Fruit fly (Drosophila melanogaster) whole organism, larva: ENCODE measurements around the gene Arfip.
A peak's percentile ranks its signal among the peaks of the same experiment; 100 is the strongest.

Experiments
- noc ChIP-seq: fragments of 200-800 bp; sonication (Bioruptor generic); optimal IDR thresholded peaks from 3 replicates; lab custom pipeline; 2019; ENCODE audit warnings: missing biosample characterization, mild to moderate bottlenecking, missing genetic modification characterization, moderate library complexity

Arfip gene

DNA sequence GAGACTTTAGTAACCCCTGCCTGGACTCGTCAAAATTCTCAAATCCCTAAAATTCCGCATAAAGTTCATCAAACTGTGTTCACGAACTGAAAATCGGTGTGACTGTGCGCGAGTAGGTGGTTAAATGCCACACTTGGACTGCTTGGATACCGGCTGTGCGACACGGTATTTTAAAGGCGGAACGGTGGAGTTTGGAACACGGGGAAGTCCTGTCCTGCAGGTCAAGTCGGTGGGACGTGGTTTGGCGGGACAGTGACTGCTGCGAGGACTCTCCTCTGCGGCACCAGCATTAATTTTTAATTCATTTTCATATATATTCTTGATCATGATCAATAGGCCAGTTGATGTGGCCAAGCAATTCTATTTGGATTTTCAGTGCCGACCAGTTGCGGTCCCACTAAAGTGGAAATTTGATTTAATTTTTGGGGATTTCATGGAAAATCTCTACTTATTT is at the start of gene Arfip, which contains the start of gene CG17721:
Arfip (minus strand) TSS at position 96 of the 454 bp plus-strand sequence.
CG17721 (plus strand) TSS at position 223 of the 454 bp plus-strand sequence.
- no peak for TF ChIP-seq noc (tag; lab: Kevin White, UChicago)

DNA sequence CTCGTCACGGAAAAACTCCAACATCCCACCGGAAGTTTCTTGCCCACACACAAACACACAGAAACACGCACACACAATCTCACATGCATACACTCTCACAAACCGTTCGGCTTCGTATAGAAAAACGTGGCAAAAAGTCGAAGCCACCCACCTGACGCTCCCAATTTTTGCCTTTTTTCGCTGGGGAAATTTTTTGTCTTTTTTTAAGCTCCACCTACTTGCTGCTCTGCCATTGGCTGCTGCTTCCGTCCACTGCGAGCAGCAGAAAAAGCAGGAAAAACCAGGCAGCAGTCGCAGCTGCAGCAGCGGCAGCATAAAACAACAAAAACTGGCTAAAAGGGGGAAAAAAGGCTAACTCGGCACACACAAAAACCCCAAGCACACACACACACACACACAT is 47.1 kb upstream of the Arfip start:
- no peak for TF ChIP-seq noc (tag; lab: Kevin White, UChicago)

DNA sequence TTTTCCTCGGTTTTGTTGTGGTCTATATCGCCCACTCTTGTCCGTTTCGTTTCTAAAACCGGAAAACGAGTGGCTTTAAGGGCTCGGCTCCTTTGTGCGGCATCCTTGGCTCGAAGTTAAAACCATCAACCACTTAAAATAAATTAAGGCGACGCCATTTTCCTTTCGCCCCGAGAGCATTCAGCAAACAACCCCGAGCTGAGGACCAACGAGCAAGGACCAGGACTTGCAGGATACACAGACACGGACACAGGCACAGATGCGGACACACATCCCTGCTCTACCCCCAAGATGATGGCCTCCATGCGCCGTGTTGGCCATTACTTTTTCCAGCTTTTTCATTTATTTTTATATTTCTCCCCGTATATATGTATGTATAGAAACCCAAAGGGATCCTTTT is 37.9 kb upstream of the Arfip start:
- no peak for TF ChIP-seq noc (tag; lab: Kevin White, UChicago)

DNA sequence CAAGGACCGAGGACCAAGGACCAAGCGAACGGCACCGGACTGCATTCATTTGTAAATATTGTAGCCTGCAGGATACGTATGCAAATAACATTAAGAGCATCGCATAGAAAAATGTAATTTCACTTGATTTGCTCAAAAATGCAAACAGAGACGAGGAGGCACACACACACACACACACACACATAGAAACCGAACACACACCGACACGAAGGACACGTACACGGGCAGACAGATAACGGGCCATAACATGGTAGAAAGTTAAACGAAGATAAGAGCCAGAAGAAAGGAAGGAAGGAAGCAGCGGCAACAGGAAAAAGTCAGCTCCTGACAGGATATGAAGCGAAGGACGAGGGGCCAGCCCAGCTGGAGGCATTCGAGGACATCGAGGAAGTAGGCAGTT is 35.8 kb upstream of the Arfip start:
- no peak for TF ChIP-seq noc (tag; lab: Kevin White, UChicago)

DNA sequence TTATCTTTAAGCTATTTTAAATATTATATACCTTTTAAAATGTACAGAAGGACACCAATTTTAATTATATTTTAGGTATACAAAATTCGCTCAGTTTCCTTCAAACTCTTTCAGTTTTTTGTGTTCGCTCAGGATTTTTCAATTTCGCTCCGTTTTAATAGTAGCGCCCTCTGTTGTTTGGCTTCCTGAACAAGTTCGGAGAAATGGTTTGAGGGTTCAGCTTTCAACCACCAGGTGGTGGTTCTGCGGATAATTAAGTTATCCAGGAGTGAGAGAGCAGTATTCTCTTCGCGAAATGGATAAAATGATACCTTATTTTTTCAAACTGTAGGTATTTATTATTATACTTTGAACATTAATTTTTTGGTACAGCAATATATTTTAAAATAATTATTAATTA is 34.2 kb upstream of the Arfip start:
- TF ChIP-seq noc (tag; lab: Kevin White, UChicago) = no peak

DNA sequence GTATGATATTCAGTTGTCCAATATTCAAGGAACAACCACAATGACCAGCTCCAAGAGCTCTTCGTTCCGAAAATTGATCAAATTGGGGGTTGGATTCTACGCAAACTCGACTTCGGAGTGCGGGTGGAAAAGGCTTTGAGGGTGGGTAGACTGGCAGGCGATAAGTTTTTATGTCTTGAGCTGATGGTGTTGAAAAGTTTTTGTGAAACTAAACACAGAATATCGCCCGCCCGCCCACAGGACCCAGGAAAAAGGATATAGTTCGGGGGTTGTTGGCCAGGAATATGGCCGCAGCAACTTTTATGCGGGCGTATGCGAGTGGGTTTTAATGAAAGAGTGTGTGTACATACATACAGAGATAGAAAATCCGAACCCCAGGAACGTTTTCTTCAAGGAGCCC is 28.8 kb upstream of the Arfip start:
- TF ChIP-seq noc (tag; lab: Kevin White, UChicago) = no peak

DNA sequence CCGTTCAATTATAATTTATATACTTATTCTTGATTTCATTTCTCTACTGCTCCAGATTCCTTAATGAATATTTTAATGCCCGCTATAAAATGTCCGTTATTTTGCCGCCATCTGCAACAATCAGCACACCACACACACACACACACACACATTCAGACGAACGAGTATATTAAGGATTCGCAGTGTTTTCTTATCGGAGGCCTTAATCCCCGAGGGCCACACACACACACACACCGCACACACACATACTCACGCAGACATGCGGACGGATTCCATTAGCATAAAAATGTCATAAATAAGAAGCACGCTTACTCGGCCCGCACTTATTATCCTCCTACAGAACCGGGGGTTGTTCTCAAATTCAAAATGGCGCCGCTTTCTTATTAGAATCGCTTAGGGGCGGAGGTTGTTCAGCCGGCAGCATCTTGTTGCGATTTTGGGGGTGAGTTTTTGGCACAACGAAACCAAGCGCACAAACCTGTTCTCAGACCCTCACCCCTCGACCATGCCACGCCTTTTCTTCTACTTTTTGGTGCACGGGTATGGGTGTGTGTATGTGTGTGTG is 26.2 kb upstream of the Arfip start:
- TF ChIP-seq noc (tag; lab: Kevin White, UChicago) = no peak

DNA sequence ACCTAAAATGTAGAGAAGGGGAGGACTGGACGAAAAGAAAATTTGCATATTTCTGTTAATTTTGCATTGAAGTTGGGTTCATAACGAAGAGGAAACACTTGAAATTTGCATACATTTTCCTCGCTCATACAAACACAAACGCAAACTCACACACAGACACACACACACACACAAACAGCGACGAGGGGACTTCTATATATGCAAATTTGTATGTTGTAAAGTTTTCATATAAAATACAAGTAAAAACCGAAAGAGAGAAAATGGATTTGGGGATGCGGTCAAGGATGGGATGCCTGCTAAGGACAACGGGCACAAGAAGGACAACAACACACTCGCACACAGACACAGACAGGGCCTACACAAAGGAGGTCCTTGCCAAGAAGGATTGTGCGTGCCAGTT is 22.7 kb upstream of the Arfip start:
- TF ChIP-seq noc (tag; lab: Kevin White, UChicago) = no peak

DNA sequence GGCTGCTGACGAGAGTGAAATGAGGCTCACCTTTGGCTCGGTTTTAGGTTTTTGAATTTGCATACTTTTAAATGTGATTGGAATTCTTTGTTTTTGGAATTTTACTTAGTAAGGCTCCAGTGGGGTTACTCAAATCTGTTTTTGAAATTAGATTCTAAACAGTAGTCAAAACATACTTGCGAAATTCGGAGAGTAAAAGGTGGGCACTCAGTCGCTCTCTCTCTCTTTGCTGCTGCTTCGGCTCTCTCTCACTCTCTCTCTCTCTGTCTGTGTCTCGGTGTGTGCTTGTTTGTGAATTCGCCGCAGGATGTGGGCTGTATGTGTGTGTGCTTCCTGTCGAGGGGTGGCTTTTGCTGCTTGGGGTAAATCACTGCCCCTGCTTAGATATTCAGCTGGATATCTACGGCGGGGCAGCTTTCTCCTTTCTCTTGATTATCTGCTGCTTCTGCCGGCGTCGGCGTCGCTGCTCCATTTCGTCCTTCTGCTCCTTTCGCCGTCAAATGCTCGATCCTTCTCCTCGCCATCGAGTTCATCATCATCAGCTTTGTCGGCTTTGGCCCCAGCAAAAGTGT is 19.7 kb upstream of the Arfip start:
- TF ChIP-seq noc (tag; lab: Kevin White, UChicago) = no peak

DNA sequence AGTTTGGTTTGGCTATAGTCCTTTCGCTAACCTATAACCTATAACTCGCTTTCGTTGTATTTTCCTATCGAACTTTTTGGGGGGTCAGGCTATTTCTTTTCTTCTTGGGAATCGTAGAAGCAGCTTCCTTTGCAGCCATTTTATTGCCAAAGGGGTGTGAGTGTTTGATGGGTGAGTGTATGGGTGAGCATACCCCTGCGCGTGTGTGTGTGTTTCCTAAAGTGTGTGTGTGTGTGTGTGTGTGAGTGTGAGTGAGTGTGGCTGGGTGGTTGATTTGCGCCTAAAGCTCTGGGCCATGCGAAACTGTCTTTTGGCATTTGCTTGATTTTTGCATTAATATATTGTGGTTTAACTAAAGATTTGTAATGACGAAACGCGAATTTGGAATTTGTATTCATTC is 19.0 kb upstream of the Arfip start:
- TF ChIP-seq noc (tag; lab: Kevin White, UChicago) = no peak

DNA sequence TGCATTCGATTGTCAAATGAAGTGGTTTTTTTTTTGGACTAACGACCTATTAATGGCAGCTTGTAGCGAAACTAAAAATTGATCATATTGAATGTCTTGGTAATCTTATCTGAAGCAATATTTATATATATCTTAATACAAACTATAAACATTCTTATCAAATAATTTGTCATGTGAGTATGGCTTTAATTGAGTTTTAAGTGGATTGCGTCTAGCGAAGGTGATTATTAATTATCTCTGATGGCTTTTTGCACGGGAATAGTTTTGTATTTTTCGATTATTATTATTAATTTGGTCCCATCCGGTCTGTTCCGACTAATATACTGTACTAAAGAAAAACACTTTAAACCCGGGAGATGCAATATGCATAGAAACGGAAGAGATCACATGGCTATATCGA is 12.1 kb upstream of the Arfip start:
- no peak for TF ChIP-seq noc (tag; lab: Kevin White, UChicago)

DNA sequence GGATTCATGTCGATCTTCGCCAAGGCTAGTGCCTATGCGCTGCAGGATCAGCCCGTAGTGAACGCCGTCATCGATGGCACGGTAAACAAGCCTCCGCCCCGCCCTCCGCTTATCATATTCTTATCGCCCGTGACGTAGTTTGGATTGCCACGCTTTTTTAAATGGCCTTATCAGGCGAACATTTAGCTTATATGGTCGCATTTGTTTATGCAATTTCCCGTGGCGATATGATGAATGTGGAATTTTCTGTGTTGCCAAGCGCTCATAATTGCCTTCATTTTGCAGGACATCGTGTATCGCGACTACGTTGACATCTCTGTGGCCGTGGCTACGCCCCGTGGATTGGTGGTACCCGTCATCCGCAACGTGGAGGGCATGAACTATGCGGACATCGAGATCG is 11.0 kb upstream of the Arfip start:
- TF ChIP-seq noc (tag; lab: Kevin White, UChicago) = no peak

DNA sequence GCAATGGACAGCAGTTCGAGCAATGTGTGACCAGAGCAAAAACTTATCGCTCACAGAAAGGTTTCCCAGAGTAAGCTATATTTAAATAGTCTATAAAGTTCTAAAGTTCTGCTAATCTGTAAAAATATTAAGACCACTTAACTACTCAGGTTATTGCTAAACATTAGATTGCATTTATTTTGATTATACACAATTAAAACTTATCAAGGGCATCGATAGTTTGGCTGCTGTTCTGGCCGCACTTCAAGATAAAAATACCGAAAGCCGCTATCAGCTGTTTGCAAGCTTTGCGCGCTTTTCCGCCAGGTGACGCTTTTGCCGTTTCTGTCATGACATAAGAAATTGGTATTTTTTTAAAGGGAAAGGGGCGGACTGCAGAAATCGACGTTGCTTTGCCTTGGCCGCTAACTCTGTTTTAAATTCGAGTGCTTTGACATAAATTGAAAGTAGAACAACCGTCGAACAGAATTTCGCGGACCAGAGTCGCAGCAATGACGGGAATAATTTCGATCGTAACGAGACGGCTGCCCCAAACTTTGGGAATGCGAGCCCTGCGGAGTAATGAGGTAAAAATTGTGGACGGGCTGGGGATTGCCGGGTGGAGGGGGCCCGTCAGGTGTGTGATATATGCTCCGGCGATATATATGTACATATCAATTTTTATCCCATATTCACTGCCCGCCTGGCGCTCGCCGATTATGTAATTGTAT is 9.3 kb upstream of the Arfip start, which contains the start of the genes CG17734 and CG5214:
CG17734 (minus strand) TSS at position 49 of the 710 bp plus-strand sequence.
CG5214 (plus strand) TSS at position 352 of the 710 bp plus-strand sequence.
- no peak for TF ChIP-seq noc (tag; lab: Kevin White, UChicago)

DNA sequence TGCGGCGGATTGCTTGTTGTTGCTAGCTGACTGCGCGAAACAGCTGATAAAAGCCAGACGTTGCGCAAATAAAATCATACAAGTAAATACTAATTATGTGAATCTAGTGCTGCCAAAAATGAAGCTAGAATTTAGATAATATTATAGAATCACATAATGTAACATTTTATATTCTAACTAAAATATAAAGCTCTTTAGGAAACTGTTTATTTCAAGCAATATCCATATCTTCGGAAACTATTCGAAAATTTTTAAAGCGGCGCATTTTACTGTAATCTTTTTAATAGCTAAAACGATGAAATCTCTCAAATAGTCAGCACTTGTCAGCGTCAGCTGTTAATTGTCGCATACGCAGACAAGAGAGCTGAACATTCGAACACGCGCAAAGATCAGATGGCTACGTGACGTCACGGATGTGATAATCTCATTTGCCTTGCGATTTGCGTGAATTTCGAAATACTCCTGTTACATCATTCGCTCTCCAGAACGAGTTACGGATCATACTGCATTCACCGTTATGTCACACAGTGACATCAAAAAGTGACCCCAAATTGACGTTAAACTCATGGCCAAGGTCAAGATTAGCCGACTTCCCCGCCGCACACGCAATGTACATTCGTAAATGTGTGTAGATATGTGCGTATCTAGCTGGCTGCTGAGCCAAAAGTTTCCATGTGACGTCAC is 8.4 kb upstream of the Arfip start:
- peak; percentile 48 for TF ChIP-seq noc (tag; lab: Kevin White, UChicago)

DNA sequence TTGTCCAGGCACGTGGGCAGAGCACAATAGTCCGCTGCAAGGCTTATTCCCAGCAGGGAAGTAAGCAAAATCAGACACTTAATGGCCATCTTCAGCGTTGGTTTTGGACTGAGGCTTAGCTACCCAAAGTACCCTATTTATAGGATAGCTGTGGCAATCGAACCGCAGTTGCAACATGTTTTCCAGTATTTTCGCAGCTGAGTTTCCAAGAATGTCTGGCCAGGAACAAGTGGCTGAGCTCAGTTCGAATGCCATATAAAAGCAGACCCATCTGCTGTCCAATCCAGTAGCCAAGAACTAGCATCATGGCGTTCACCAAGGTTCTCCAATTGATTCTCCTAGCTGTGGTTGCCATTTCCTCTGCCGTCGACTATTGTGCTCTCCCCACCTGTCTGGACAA is 6.1 kb upstream of the Arfip start, which contains the start of the genes scpr-B and scpr-A:
scpr-B (minus strand) TSS at position 101 of the 400 bp plus-strand sequence.
scpr-A (plus strand) TSS at position 293 of the 400 bp plus-strand sequence.
- TF ChIP-seq noc (tag; lab: Kevin White, UChicago) = no peak

DNA sequence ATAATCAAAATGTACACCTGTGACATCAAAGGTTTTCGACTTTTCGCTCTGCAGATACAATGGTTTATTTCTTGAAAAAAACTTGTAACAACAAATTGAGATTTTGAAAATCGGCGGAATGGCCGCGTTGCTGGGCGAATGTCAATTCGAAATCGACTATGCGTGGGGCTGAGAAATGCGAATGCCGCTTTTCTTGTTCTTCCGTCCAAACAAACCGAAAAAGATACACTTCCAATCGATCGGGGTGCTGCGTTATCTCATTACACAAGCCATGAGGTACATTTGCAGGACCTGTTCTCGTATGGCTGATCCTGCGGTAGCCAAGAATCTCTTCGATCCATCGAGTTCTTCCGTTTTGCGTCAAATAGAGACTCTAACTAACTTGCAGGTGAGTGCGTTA is 2.8 kb upstream of the Arfip start, which contains the start of gene CG31388:
CG31388 (plus strand) TSS at position 218 of the 400 bp plus-strand sequence.
- TF ChIP-seq noc (tag; lab: Kevin White, UChicago) = no peak
